Fruit fly (Drosophila melanogaster): ENCODE measurements around the gene CG4942.

Gene CG4942

DNA sequence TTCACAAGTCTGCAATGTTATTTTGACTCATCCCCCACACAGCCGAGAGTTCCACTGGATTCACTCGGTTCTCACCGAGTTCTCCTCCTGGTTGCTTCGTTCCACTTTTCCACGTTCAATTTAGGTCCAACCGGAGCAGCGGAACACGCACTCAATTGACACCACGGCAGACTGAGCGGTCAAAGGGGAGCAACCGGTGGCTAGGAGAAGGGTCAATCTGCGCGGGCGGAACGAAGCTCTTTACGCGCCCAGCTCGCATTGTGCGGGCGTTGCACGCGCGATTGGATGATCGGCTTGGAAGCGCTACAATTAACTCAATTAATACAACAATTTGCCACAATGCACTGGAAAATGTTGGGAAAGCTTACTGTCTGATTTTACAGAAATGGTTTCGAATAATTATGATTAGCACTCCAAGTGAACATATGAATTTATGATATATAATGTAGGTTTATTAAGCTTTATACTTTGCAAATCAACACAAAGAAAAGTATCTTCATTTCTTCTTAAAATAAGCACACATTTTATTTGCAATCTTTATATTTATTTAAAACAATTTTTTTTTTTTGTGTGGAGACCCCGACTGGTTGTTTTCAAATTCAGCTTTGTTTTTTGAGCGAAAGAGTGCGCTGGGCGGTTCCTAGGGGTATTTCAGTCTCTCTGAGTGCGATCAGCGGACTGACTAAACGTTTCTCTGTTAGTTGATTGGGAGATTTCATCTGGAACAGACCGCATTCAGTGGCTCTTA is 19.6 kb downstream of the CG4942 start, which contains the start of gene CG32032 (continued):
- TF ChIP-seq Sox102F (GFP tag; optimal IDR thresholded peaks at IDR 0.05) (no peak), Hr4 (GFP tag; optimal IDR thresholded peaks at IDR 0.05) (no peak), CG6854 (GFP tag; optimal IDR thresholded peaks at IDR 0.05) (no peak), CG10669 (GFP tag; optimal IDR thresholded peaks at IDR 0.05) (no peak)

DNA sequence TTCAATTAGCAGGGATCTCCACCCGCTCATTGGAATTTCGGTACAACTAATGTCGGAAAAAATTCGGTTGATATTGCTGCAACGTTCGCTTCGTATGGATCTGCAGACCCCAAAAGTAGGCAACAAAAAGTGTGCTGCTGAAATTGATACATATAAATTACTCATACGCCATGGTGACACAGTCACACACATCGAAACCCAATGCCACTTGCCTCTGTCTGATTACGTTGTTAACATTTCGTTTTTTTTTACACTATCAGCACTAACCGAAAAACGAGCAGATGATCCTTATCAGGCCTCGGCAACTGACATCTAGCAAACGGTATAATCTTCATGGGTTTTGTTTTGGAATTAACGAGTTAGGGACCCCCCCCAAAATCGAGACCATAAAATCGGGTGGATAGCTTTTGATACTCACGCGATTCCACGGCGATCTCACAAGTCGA is 22.1 kb downstream of the CG4942 start:
- no peak for TF ChIP-seq Ets21C (GFP tag; optimal IDR thresholded peaks at IDR 0.05)
- no peak for TF ChIP-seq eg (GFP tag; IDR thresholded peaks at IDR 0.05)
- peak; percentile 45 for TF ChIP-seq Eip78C (GFP tag)
- no peak for TF ChIP-seq CG15336 (GFP tag; IDR thresholded peaks at IDR 0.05)
- peak; percentile 9 for TF ChIP-seq fkh (GFP tag; optimal IDR thresholded peaks at IDR 0.05)
- TF ChIP-seq net (GFP tag; optimal IDR thresholded peaks at IDR 0.05): no peak
- no peak for TF ChIP-seq CG3919 (GFP tag; optimal IDR thresholded peaks at IDR 0.05)
- no peak for TF ChIP-seq CG6854 (GFP tag; optimal IDR thresholded peaks at IDR 0.05)
- peak; percentile 25 for TF ChIP-seq vri (GFP tag; optimal IDR thresholded peaks at IDR 0.05)
- TF ChIP-seq CG34406 (GFP tag; optimal IDR thresholded peaks at IDR 0.05): no peak

DNA sequence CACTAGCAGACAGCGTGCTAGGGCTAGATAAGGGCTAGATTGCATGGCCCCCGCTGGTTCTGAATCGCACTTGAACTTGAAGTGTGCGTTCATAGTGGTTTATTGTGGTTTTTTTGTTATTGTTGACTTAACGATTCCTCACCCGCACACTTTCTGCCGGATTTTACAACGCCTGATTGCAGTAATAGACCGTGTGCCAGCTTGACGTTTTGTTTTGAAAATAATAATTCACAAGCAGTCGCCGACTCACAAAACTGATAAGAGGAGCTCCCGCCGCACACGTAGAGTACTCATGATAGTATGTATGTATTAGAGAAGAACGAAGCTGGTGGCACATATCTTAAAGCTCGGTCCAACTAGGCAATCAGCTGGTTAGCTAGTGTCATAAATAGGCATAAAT is 22.8 kb downstream of the CG4942 start:
- TF ChIP-seq Ets21C (GFP tag; optimal IDR thresholded peaks at IDR 0.05) (no peak), CG8319 (GFP tag; optimal IDR thresholded peaks at IDR 0.05) (no peak), dac (GFP tag; optimal IDR thresholded peaks at IDR 0.05) (no peak), salr (GFP tag; optimal IDR thresholded peaks at IDR 0.05) (no peak), CG11762 (GFP tag; optimal IDR thresholded peaks at IDR 0.05; ENCODE audit: insufficient read depth) (no peak), esn (GFP tag; optimal IDR thresholded peaks at IDR 0.05) (no peak), OdsH (GFP tag; optimal IDR thresholded peaks at IDR 0.05) (no peak), vri (GFP tag; optimal IDR thresholded peaks at IDR 0.05) (peak; percentile 33), Eip75B (GFP tag; optimal IDR thresholded peaks at IDR 0.05) (no peak), net (GFP tag; optimal IDR thresholded peaks at IDR 0.05) (no peak), Blimp-1 (GFP tag; optimal IDR thresholded peaks at IDR 0.05) (no peak), dsx (GFP tag; optimal IDR thresholded peaks at IDR 0.05; ENCODE audit: poor library complexity, severe bottlenecking) (no peak), Lpt (GFP tag; optimal IDR thresholded peaks at IDR 0.05) (no peak), CG9139 (GFP tag; optimal IDR thresholded peaks at IDR 0.05) (no peak), acj6 (GFP tag; optimal IDR thresholded peaks at IDR 0.05) (no peak), CG31627 (GFP tag; optimal IDR thresholded peaks at IDR 0.05) (no peak), CG32006 (GFP tag; optimal IDR thresholded peaks at IDR 0.05) (no peak), Eip93F (GFP tag; optimal IDR thresholded peaks at IDR 0.05) (no peak), ss (GFP tag; optimal IDR thresholded peaks at IDR 0.05) (no peak), Ets96B (tag; optimal IDR thresholded peaks at IDR 0.05) (no peak), svp (GFP tag) (peak; percentile 26), Hr4 (GFP tag; optimal IDR thresholded peaks at IDR 0.05) (no peak), fkh (GFP tag; optimal IDR thresholded peaks at IDR 0.05) (peak; percentile 36)

DNA sequence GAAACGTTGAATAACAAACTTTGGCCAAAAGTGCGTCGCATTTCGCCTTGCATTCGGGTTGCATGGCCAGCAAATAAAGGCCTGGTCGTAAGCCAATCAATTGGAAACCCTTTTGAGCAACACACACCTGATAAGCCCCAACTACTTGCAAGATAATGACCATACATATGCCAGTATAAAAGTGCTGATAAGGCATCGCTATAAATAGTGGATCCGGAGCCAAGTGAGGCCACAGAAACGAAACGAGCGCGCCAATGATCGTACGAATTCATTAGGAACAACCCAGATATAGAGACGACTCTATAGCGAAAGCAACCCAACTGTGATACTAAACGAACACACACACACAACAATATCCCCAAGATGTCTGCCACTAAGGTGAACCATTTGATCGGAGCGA is 23.7 kb downstream of the CG4942 start, which contains the start of gene CG13315:
Gene CG13315, plus strand, starts transcription at position 230 of the 400 bp plus-strand sequence.
- TF ChIP-seq vri (GFP tag; optimal IDR thresholded peaks at IDR 0.05): peak; percentile 1
- peak; percentile 3 for TF ChIP-seq svp (GFP tag)
- TF ChIP-seq CG10669 (GFP tag; optimal IDR thresholded peaks at IDR 0.05): no peak
- no peak for TF ChIP-seq Lpt (GFP tag; optimal IDR thresholded peaks at IDR 0.05)
